Worm (Caenorhabditis elegans) whole organism, mixed stage, embryonic: Measurements from ENCODE around the gene nspa-2.

Source experiments
- M03D4.4 ChIP-seq: sonication (generic microtip); optimal IDR thresholded peaks from 2 replicates; lab custom pipeline; 2017; ENCODE audit warnings: mild to moderate bottlenecking, missing genetic modification characterization, missing compliant biosample characterization
- bed-3 ChIP-seq: fragments of 200-800 bp; sonication (Bioruptor generic); optimal IDR thresholded peaks from 3 replicates; lab custom pipeline; 2018; ENCODE audit warnings: mild to moderate bottlenecking, missing genetic modification characterization, moderate library complexity, missing compliant biosample characterization
- ceh-39 ChIP-seq: fragments of 150-350 bp; optimal IDR thresholded peaks from 2 replicates; lab custom pipeline; 2014; ENCODE audit warnings: missing biosample characterization, missing genetic modification characterization
- ceh-43 ChIP-seq: fragments of 200-800 bp; sonication (Bioruptor generic); optimal IDR thresholded peaks from 2 replicates; lab custom pipeline; 2018; ENCODE audit warnings: mild to moderate bottlenecking, missing genetic modification characterization, moderate library complexity, missing compliant biosample characterization
- ceh-83 ChIP-seq: fragments of 200-800 bp; sonication (Bioruptor generic); optimal IDR thresholded peaks from 2 replicates; lab custom pipeline; 2018; ENCODE audit warnings: mild to moderate bottlenecking, missing genetic modification characterization, missing compliant biosample characterization
- ces-1 ChIP-seq: fragments of 150-350 bp; optimal IDR thresholded peaks from 2 replicates; lab custom pipeline; 2014; ENCODE audit warnings: missing biosample characterization, missing genetic modification reagents, missing genetic modification characterization
- cnd-1 ChIP-seq: fragments of 200-800 bp; sonication (Bioruptor generic); optimal IDR thresholded peaks from 2 replicates; lab custom pipeline; 2018; ENCODE audit warnings: mild to moderate bottlenecking, missing genetic modification characterization, missing compliant biosample characterization
- drap-1 ChIP-seq: fragments of 200-800 bp; sonication (Bioruptor generic); optimal IDR thresholded peaks from 3 replicates; lab custom pipeline; 2018; ENCODE audit warnings: mild to moderate bottlenecking, missing genetic modification characterization, missing compliant biosample characterization
- elt-1 ChIP-seq: sonication (generic microtip); optimal IDR thresholded peaks from 2 replicates; lab custom pipeline; 2017; ENCODE audit warnings: missing genetic modification characterization, mild to moderate bottlenecking, missing compliant biosample characterization, antibody characterized with exemption, moderate library complexity, borderline replicate concordance; ENCODE audit not compliant: insufficient read depth
- elt-3 ChIP-seq: fragments of 150-350 bp; optimal IDR thresholded peaks from 2 replicates; lab custom pipeline; 2014; ENCODE audit warnings: missing biosample characterization, missing genetic modification characterization
- flh-1 ChIP-seq: fragments of 200-800 bp; sonication (Bioruptor generic); optimal IDR thresholded peaks from 2 replicates; lab custom pipeline; 2018; ENCODE audit warnings: mild to moderate bottlenecking, missing genetic modification characterization, moderate library complexity, missing compliant biosample characterization
- lin-13 ChIP-seq: fragments of 150-350 bp; optimal IDR thresholded peaks from 2 replicates; lab custom pipeline; 2014; ENCODE audit warnings: missing biosample characterization, missing genetic modification characterization
- mep-1 ChIP-seq: fragments of 150-350 bp; optimal IDR thresholded peaks from 2 replicates; lab custom pipeline; 2017; ENCODE audit warnings: missing biosample characterization, missing genetic modification reagents, missing genetic modification characterization, inconsistent platforms
- mls-2 ChIP-seq: sonication (generic microtip); optimal IDR thresholded peaks from 2 replicates; lab custom pipeline; 2016; ENCODE audit warnings: mild to moderate bottlenecking, missing genetic modification characterization, moderate library complexity, missing compliant biosample characterization
- nhr-12 ChIP-seq: fragments of 150-350 bp; optimal IDR thresholded peaks from 2 replicates; lab custom pipeline; 2014; ENCODE audit warnings: missing biosample characterization, missing genetic modification characterization
- nhr-2 ChIP-seq: fragments of 150-350 bp; optimal IDR thresholded peaks from 2 replicates; lab custom pipeline; 2014; ENCODE audit warnings: missing biosample characterization, missing genetic modification characterization
- nhr-237 ChIP-seq: fragments of 150-350 bp; optimal IDR thresholded peaks from 2 replicates; lab custom pipeline; 2014; ENCODE audit warnings: missing biosample characterization, missing genetic modification characterization
- nhr-28 ChIP-seq: fragments of 150-350 bp; optimal IDR thresholded peaks from 2 replicates; lab custom pipeline; 2014; ENCODE audit warnings: missing biosample characterization, missing genetic modification characterization
- nhr-76 ChIP-seq: sonication (generic microtip); optimal IDR thresholded peaks from 2 replicates; lab custom pipeline; 2017; ENCODE audit warnings: missing biosample characterization, missing genetic modification characterization
- sem-2 ChIP-seq: fragments of 200-800 bp; sonication (Bioruptor generic); optimal IDR thresholded peaks from 2 replicates; lab custom pipeline; 2018; ENCODE audit warnings: mild to moderate bottlenecking, missing genetic modification characterization, missing compliant biosample characterization
- sptf-1 ChIP-seq: sonication (generic microtip); optimal IDR thresholded peaks from 2 replicates; lab custom pipeline; 2017; ENCODE audit warnings: mild to moderate bottlenecking, missing genetic modification characterization, moderate library complexity, missing compliant biosample characterization
- tbx-8 ChIP-seq: fragments of 200-800 bp; sonication (Bioruptor generic); optimal IDR thresholded peaks from 2 replicates; lab custom pipeline; 2018; ENCODE audit warnings: mild to moderate bottlenecking, missing genetic modification characterization, moderate library complexity, missing compliant biosample characterization
- unc-120 ChIP-seq: sonication (generic microtip); optimal IDR thresholded peaks from 2 replicates; lab custom pipeline; 2017; ENCODE audit warnings: missing genetic modification characterization, missing compliant biosample characterization; ENCODE audit not compliant: poor library complexity, severe bottlenecking
- unc-39 ChIP-seq: fragments of 150-350 bp; optimal IDR thresholded peaks from 2 replicates; lab custom pipeline; 2014; ENCODE audit warnings: missing biosample characterization, missing genetic modification characterization
- zip-8 ChIP-seq: fragments of 150-350 bp; optimal IDR thresholded peaks from 2 replicates; lab custom pipeline; 2014; ENCODE audit warnings: missing biosample characterization, missing genetic modification characterization

nspa-2 gene

DNA sequence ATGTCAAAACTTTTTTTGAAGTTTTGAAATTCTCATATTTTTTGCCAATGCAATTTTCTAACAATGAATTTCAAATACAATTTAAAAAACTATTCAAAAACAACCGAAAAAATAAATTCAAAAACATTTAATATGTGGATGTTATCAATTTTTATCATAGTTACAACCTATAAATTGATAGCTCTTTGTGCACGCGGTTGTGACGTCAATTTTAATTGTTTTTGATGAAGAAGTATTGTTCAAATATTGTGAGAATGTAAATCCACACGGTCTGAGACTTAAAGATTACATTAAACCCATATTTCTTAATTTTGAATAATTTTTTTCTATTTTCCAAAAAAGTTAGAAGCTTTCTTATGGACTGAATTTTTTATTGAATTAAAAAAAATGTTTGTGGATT is 38.9 kb upstream of the nspa-2 start:
- no peak for TF ChIP-seq unc-120 (tag; lab: Kevin White, UChicago)
- no peak for TF ChIP-seq flh-1 (GFP tag; lab: Kevin White, UChicago)
- TF ChIP-seq mls-2 (tag; lab: Kevin White, UChicago), result no peak
- TF ChIP-seq sem-2 (GFP tag; lab: Kevin White, UChicago), result no peak
- no peak for TF ChIP-seq mep-1 (tag; lab: Kevin White, UChicago)
- TF ChIP-seq zip-8, result no peak
- no peak for TF ChIP-seq cnd-1 (tag; lab: Kevin White, UChicago)
- no peak for TF ChIP-seq nhr-28
- no peak for TF ChIP-seq bed-3 (GFP tag; lab: Kevin White, UChicago)
- TF ChIP-seq ceh-83 (GFP tag; lab: Kevin White, UChicago), result no peak
- TF ChIP-seq M03D4.4 (tag; lab: Kevin White, UChicago), result no peak
- no peak for TF ChIP-seq nhr-76 (tag; lab: Kevin White, UChicago)
- no peak for TF ChIP-seq nhr-237 (tag; lab: Kevin White, UChicago)
- no peak for TF ChIP-seq elt-3 (tag; lab: Kevin White, UChicago)
- TF ChIP-seq, all 35 proteins: peak for 0

DNA sequence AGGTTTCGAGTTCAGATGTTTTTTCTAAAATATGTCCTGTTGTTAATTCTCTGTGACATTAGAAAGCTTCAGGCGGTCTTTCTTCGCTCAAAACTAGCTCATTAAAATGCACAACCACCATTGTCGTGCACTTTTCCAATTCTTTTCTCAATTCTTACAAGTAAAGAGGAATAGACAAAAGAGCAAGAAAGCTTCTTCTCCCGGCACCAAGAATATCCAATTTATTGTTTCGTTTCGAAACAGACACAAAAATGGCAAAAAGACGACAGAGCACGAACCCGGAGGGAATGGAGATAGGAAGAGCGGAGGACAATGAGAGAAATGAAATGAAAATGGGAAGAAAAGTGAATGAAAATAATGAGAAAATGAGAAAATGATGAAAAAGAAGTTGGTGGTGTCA is 38.3 kb upstream of the nspa-2 start:
- TF ChIP-seq ceh-39, result no peak
- peak; percentile 58 for TF ChIP-seq ces-1 (GFP tag; lab: Kevin White, UChicago)

- peak; percentile 1 for TF ChIP-seq ces-1 (GFP tag; lab: Kevin White, UChicago)
- no peak for TF ChIP-seq nhr-2 (tag; lab: Kevin White, UChicago)
- TF ChIP-seq, all 35 proteins: peak for 1
Observed at ce11 chrV:14853739-14854138, 37.1 kb upstream of the nspa-2 start.

DNA sequence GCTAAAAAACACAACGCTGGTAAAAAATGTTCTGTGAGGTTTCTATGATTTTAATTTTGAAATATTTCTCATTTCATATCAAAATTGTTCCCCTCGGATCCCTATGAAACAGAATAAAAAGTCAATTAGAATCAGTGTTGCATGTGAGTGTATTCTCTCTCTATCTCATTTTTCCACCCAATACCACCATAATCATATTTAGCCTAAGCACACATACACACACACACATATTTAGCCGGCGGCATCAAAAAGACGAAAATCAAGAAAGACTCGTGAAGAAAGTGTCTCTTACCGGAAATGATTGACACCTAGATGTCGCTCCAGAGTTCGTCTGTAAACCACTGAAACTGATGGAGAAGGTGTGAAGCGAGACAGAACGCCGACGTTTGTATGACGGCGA is 36.6 kb upstream of the nspa-2 start:
- TF ChIP-seq ces-1 (GFP tag; lab: Kevin White, UChicago) (peak; percentile 88), unc-39 (no peak)

- peak; percentile 39 for TF ChIP-seq bed-3 (GFP tag; lab: Kevin White, UChicago)
- TF ChIP-seq mep-1 (tag; lab: Kevin White, UChicago), result no peak
- peak; percentile 53 for TF ChIP-seq unc-120 (tag; lab: Kevin White, UChicago)
- TF ChIP-seq sem-2 (GFP tag; lab: Kevin White, UChicago), result peak; percentile 59
- TF ChIP-seq lin-13 (tag; lab: Kevin White, UChicago), result no peak
- TF ChIP-seq flh-1 (GFP tag; lab: Kevin White, UChicago), result peak; percentile 40
- TF ChIP-seq M03D4.4 (tag; lab: Kevin White, UChicago), result peak; percentile 78
- peak; percentile 47 for TF ChIP-seq cnd-1 (tag; lab: Kevin White, UChicago)
- peak; percentile 47 for TF ChIP-seq ceh-83 (GFP tag; lab: Kevin White, UChicago)
- TF ChIP-seq ceh-43 (GFP tag; lab: Kevin White, UChicago), result peak; percentile 61
- TF ChIP-seq sptf-1 (tag; lab: Kevin White, UChicago), result peak; percentile 70
- no peak for TF ChIP-seq nhr-12 (tag; lab: Kevin White, UChicago)
- TF ChIP-seq zip-8, result no peak
- TF ChIP-seq mls-2 (tag; lab: Kevin White, UChicago), result peak; percentile 50
- peak; percentile 91 for TF ChIP-seq drap-1 (GFP tag; lab: Kevin White, UChicago)
Observed at ce11 chrV:14855626-14856025, 35.3 kb upstream of the nspa-2 start.

ce11 chrV:14858503-14858902 is 32.4 kb upstream of the nspa-2 start, which contains the start of gene npr-13:
Gene npr-13, minus strand, starts transcription at chrV:14858603.
- TF ChIP-seq mls-2 (tag; lab: Kevin White, UChicago), result no peak
- TF ChIP-seq flh-1 (GFP tag; lab: Kevin White, UChicago), result no peak
- no peak for TF ChIP-seq bed-3 (GFP tag; lab: Kevin White, UChicago)
- no peak for TF ChIP-seq ceh-39
- TF ChIP-seq nhr-2 (tag; lab: Kevin White, UChicago), result no peak
- no peak for TF ChIP-seq nhr-12 (tag; lab: Kevin White, UChicago)
- no peak for TF ChIP-seq nhr-76 (tag; lab: Kevin White, UChicago)
- no peak for TF ChIP-seq elt-1 (tag; lab: Kevin White, UChicago)
- no peak for TF ChIP-seq nhr-237 (tag; lab: Kevin White, UChicago)

- TF ChIP-seq ceh-39, result no peak
- no peak for TF ChIP-seq M03D4.4 (tag; lab: Kevin White, UChicago)
- TF ChIP-seq tbx-8, result no peak
- TF ChIP-seq ces-1 (GFP tag; lab: Kevin White, UChicago), result peak; percentile 70
Observed at ce11 chrV:14859380-14859779, 31.5 kb upstream of the nspa-2 start.
